Fruit fly (Drosophila melanogaster) whole organism, adult: Measurements from ENCODE around the gene RpS14b.

ENCODE experiments used
- CG11617 ChIP-seq: fragments of 200-800 bp; sonication (Bioruptor generic); optimal IDR thresholded peaks from 2 replicates; lab custom pipeline; 2017; ENCODE audit warnings: mild to moderate bottlenecking, missing biosample characterization, missing genetic modification reagents, missing genetic modification characterization
- CG12768 ChIP-seq: fragments of 200-800 bp; sonication (Bioruptor generic); optimal IDR thresholded peaks from 2 replicates; lab custom pipeline; 2017; ENCODE audit warnings: missing biosample characterization, missing genetic modification characterization, mild to moderate bottlenecking, moderate library complexity, missing genetic modification reagents
- CG14711 ChIP-seq: fragments of 200-800 bp; sonication (Bioruptor generic); optimal IDR thresholded peaks from 2 replicates; lab custom pipeline; 2018; ENCODE audit warnings: missing biosample characterization, mild to moderate bottlenecking, missing genetic modification characterization, moderate library complexity
- CG1620 ChIP-seq: fragments of 200-800 bp; sonication (Bioruptor generic); optimal IDR thresholded peaks from 2 replicates; lab custom pipeline; 2016; ENCODE audit warnings: missing biosample characterization, missing genetic modification characterization
- CG33017 ChIP-seq: fragments of 200-800 bp; sonication (Bioruptor generic); optimal IDR thresholded peaks from 2 replicates; lab custom pipeline; 2018; ENCODE audit warnings: missing biosample characterization, mild to moderate bottlenecking, missing genetic modification characterization, moderate library complexity
- CG5204 ChIP-seq: fragments of 200-800 bp; sonication (Bioruptor generic); optimal IDR thresholded peaks from 2 replicates; lab custom pipeline; 2016; ENCODE audit warnings: missing biosample characterization, missing genetic modification characterization
- CG7045 ChIP-seq: fragments of 200-800 bp; sonication (Bioruptor generic); optimal IDR thresholded peaks from 2 replicates; lab custom pipeline; 2017; ENCODE audit warnings: missing biosample characterization, mild to moderate bottlenecking, missing genetic modification characterization
- CG7101 ChIP-seq: fragments of 200-800 bp; sonication (Bioruptor generic); optimal IDR thresholded peaks from 2 replicates; lab custom pipeline; 2018; ENCODE audit warnings: missing biosample characterization, mild to moderate bottlenecking, missing genetic modification characterization, moderate library complexity
- Clk ChIP-seq: fragments of 200-800 bp; sonication (Bioruptor generic); optimal IDR thresholded peaks from 2 replicates; lab custom pipeline; 2017; ENCODE audit warnings: missing biosample characterization, missing genetic modification characterization
- Crg-1 ChIP-seq: fragments of 200-800 bp; sonication (Bioruptor generic); optimal IDR thresholded peaks from 2 replicates; lab custom pipeline; 2016; ENCODE audit warnings: missing biosample characterization, missing genetic modification characterization
- Hr96 ChIP-seq: fragments of 200-800 bp; sonication (Bioruptor generic); optimal IDR thresholded peaks from 2 replicates; lab custom pipeline; 2016; ENCODE audit warnings: missing biosample characterization, missing genetic modification characterization
- Mnt ChIP-seq: fragments of 200-800 bp; sonication (Bioruptor generic); optimal IDR thresholded peaks from 2 replicates; lab custom pipeline; 2016; ENCODE audit warnings: missing biosample characterization, mild to moderate bottlenecking, missing genetic modification characterization
- bab1 ChIP-seq: fragments of 200-800 bp; sonication (Bioruptor generic); optimal IDR thresholded peaks from 3 replicates; lab custom pipeline; 2019; ENCODE audit warnings: missing biosample characterization, mild to moderate bottlenecking, missing genetic modification characterization, moderate library complexity
- cic ChIP-seq: fragments of 200-800 bp; sonication (Bioruptor generic); optimal IDR thresholded peaks from 2 replicates; lab custom pipeline; 2017; ENCODE audit warnings: missing biosample characterization, mild to moderate bottlenecking, missing genetic modification characterization, moderate library complexity
- cnc ChIP-seq, 2 experiments: fragments of >200 bp; optimal IDR thresholded peaks; 2 replicates each; lab custom pipeline; 2017
- kay ChIP-seq: fragments of 200-800 bp; sonication (Bioruptor generic); peaks from one replicate; lab custom pipeline; 2016; ENCODE audit warnings: missing biosample characterization, missing genetic modification characterization, borderline replicate concordance
- ovo ChIP-seq: fragments of 200-800 bp; sonication (Bioruptor generic); optimal IDR thresholded peaks from 2 replicates; lab custom pipeline; 2016; ENCODE audit warnings: missing biosample characterization, missing genetic modification characterization
- pad ChIP-seq: fragments of 200-800 bp; sonication (Bioruptor generic); optimal IDR thresholded peaks from 3 replicates; lab custom pipeline; 2017; ENCODE audit warnings: missing biosample characterization, missing genetic modification characterization, mild to moderate bottlenecking, moderate library complexity, missing genetic modification reagents
- tj ChIP-seq: fragments of 200-800 bp; sonication (Bioruptor generic); optimal IDR thresholded peaks from 3 replicates; lab custom pipeline; 2017; ENCODE audit warnings: missing biosample characterization, mild to moderate bottlenecking, missing genetic modification characterization, moderate library complexity
- toe ChIP-seq: fragments of 200-800 bp; sonication (Bioruptor generic); optimal IDR thresholded peaks from 2 replicates; lab custom pipeline; 2016; ENCODE audit warnings: missing biosample characterization, missing genetic modification characterization

The RpS14b gene

DNA sequence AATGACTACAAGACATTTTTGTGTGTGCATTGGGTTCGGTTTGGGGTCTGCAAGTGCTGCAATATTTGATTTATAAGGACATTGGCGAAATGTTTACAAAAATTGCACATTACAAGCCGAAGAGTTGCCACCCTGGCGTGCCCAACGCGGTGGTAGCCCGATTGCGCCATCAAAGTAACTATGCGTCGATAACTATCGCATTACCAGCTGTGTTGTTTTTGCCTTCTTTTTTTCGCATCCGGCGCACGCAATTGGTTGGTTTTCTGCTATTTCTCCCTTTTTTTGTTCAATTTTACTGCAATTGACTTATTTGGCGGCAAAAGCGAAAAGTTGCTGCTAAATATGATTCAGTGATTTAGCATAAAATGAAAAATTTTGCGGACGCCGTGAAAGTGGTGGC is at the start of gene RpS14b:
Gene RpS14b (plus strand): TSS at position 220 of the 400 bp plus-strand sequence.
- TF ChIP-seq toe (GFP tag; lab: Kevin White, UChicago) (peak; percentile 24), Clk (GFP tag; lab: Kevin White, UChicago) (no peak), kay (GFP tag; lab: Kevin White, UChicago) (no peak), bab1 (GFP tag; lab: Kevin White, UChicago) (peak; percentile 94), CG12768 (peak; percentile 57), CG1620 (GFP tag; lab: Kevin White, UChicago) (peak; percentile 89), Mnt (peak; percentile 94), cnc (optimal IDR thresholded peaks at IDR 0.05; lab: Kevin White, UChicago) (no peak), tj (GFP tag; lab: Kevin White, UChicago) (peak; percentile 78), CG14711 (peak; percentile 75), pad (peak; percentile 73), CG7045 (GFP tag; lab: Kevin White, UChicago) (peak; percentile 44), Hr96 (peak; percentile 88), CG5204 (GFP tag; lab: Kevin White, UChicago) (no peak), ovo (GFP tag; lab: Kevin White, UChicago) (peak; percentile 89), Crg-1 (peak; percentile 83), cic (GFP tag; lab: Kevin White, UChicago) (peak; percentile 7), CG11617 (peak; percentile 94), CG33017 (peak; percentile 37), CG7101 (tag; lab: Kevin White, UChicago) (peak; percentile 88)

DNA sequence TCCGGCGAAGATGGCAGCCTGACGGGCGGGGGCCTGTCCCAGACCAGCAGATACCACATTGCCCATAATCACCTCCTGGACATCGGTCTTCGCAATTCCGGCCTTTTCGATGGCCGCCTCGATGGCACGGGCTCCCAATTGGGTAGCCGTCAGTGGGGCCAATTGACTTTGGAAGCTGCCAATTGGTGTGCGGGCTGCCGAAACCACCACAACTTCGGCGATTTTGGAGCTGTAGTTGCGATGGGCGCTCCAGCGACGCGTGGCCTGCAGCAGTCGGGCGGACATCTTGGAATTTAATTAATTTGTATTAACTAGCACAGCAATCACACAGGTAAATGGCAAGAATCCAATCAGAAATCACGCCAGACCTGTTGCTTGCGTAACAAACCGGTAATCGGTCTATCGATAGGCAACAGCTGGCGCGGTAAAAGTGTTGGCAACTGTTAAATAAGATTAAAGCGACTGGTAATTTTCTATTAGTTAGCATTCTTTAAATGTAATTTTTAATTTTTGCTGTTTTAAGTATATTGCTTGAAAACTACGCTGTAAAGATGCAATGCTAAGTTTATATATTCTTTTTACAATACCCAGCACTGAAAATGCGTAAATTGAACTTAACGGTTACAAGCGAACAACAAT is 46.2 kb upstream of the RpS14b start, which contains the start of gene Acat1:
Gene Acat1 (minus strand): TSS at position 400 of the 639 bp plus-strand sequence.
- TF ChIP-seq tj (GFP tag; lab: Kevin White, UChicago): peak; percentile 32
- no peak for TF ChIP-seq kay (GFP tag; lab: Kevin White, UChicago)
- peak; percentile 60 for TF ChIP-seq CG12768
- TF ChIP-seq CG14711: peak; percentile 85
- peak; percentile 92 for TF ChIP-seq bab1 (GFP tag; lab: Kevin White, UChicago)
- peak; percentile 38 for TF ChIP-seq CG7045 (GFP tag; lab: Kevin White, UChicago)
- peak; percentile 66 for TF ChIP-seq Mnt
- TF ChIP-seq CG5204 (GFP tag; lab: Kevin White, UChicago): peak; percentile 44
- peak; percentile 59 for TF ChIP-seq CG1620 (GFP tag; lab: Kevin White, UChicago)
- TF ChIP-seq pad: peak; percentile 63
- peak; percentile 84 for TF ChIP-seq CG7101 (tag; lab: Kevin White, UChicago)
- TF ChIP-seq cnc (optimal IDR thresholded peaks at IDR 0.05; lab: Kevin White, UChicago): no peak
- TF ChIP-seq CG33017: peak; percentile 35
- peak; percentile 5 for TF ChIP-seq cic (GFP tag; lab: Kevin White, UChicago)
- TF ChIP-seq CG11617: peak; percentile 69
- TF ChIP-seq Hr96: peak; percentile 66
- TF ChIP-seq ovo (GFP tag; lab: Kevin White, UChicago): peak; percentile 36
- TF ChIP-seq toe (GFP tag; lab: Kevin White, UChicago): peak; percentile 52
- TF ChIP-seq Clk (GFP tag; lab: Kevin White, UChicago): no peak
- peak; percentile 73 for TF ChIP-seq Crg-1

DNA sequence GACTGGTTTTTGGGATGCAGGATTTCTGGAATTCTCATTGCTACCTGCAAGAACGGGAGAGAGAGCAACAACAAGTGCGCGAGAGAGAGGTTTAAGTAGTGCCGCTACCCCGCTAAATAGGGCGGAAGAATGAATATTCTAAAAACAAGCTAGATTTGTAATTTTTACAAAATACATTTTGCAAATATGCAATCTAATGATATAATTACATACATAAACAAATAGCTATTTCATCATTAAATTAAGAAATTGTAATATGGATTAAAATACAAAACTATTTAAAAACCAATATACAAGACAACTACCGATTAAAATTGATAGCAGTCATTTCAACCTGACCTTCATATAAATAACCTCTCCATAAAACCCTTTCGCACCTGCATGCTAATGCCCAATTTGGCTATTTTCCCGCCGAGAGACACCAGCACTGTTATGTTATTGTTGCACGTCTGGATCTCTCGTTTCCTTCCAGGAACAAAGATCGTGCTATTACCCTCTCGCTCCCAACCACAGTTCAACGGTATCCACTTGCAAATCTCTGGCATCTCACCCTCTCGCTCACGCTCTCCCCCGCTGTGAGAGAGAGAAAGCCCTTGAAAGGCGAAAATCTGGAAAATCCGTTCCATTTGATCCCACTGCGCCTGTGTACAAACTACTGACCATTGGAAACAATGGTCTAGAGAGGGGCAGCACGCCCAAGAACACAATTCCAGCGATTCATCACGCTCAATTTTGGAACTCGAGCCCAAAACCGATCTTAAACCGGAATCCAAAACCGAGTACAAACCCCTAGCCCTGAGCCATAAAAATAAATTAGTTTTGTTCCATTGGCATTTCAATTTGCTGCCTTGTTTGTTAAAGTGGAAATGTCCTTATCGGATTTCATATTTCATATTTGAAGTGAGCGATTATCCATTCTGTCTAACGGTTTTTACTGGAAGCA is 42.8 kb upstream of the RpS14b start, which contains the start of gene Nek2:
Gene Nek2 (minus strand): TSS at position 51 of the 943 bp plus-strand sequence.
- peak; percentile 42 for TF ChIP-seq ovo (GFP tag; lab: Kevin White, UChicago)
- TF ChIP-seq pad: peak; percentile 93
- TF ChIP-seq bab1 (GFP tag; lab: Kevin White, UChicago): peak; percentile 34
- TF ChIP-seq CG14711: no peak

DNA sequence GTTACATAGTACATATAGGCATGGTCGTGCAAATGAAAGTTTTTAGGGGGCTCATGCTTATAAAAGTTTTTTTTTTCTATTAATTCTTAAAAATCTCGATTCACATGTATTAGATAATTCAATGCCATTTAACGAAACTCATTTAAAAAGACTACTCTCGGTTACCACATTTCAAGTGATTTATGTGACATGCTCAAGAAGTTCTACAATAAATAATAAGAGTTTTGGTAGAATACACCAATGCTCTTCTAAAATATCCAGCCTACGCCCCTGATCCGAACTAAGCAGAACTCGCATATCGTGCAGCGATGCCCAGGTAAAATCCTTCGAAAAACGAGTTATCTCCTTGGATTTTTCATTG is 42.2 kb upstream of the RpS14b start:
- TF ChIP-seq ovo (GFP tag; lab: Kevin White, UChicago) (no peak), pad (no peak), CG33017 (no peak), kay (GFP tag; lab: Kevin White, UChicago) (no peak), cic (GFP tag; lab: Kevin White, UChicago) (no peak), Hr96 (no peak), CG7045 (GFP tag; lab: Kevin White, UChicago) (no peak), CG14711 (no peak), CG7101 (tag; lab: Kevin White, UChicago) (peak; percentile 17), CG5204 (GFP tag; lab: Kevin White, UChicago) (no peak), CG1620 (GFP tag; lab: Kevin White, UChicago) (peak; percentile 17), cnc (optimal IDR thresholded peaks at IDR 0.05; lab: Kevin White, UChicago) (no peak), bab1 (GFP tag; lab: Kevin White, UChicago) (peak; percentile 18), Clk (GFP tag; lab: Kevin White, UChicago) (no peak), Mnt (no peak), CG11617 (no peak), toe (GFP tag; lab: Kevin White, UChicago) (no peak), CG12768 (no peak)

DNA sequence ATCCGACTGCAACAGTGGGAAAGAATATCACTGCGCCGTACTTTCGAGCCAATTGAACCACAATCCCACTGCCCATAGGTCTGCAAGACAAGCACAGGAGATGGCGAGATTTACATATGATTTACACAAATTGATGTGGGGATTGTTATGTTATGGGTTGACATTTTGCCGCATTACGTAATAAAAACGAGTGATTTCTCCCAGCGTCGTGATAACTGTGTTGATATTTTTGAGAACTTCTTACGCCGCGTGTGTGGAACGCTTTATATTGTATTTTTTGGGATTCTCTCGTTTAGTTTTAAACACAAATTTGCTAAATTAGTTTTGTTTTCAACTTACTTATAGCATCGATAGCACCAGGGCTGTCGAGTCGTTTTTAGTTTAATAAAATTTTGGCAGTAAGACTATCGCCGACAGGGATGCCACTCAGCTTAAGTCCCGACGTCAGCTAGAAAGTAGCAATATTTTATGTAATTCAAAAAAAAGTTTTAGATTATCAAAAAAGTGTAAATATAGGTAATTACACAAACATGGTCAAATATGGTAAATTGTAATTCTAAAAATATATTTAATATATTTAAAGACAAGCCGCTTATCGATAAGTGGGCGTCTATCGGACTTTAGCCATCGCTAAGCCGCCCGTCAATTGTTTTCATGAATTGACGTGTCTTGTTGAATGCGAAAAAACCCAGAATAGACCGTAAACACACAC is 41.1 kb upstream of the RpS14b start, which contains the start of the genes CG45089, ND-MNLL and p115:
Gene CG45089 (minus strand): TSS at position 388 of the 712 bp plus-strand sequence.
Gene ND-MNLL (minus strand): TSS at position 388 of the 712 bp plus-strand sequence.
Gene p115 (plus strand): TSS at position 621 of the 712 bp plus-strand sequence.
- TF ChIP-seq CG7101 (tag; lab: Kevin White, UChicago) (peak; percentile 76), CG12768 (no peak), pad (peak; percentile 46), CG1620 (GFP tag; lab: Kevin White, UChicago) (peak; percentile 81), Hr96 (peak; percentile 32), ovo (GFP tag; lab: Kevin White, UChicago) (peak; percentile 42), cnc (optimal IDR thresholded peaks at IDR 0.05; lab: Kevin White, UChicago) (no peak), toe (GFP tag; lab: Kevin White, UChicago) (peak; percentile 55), CG5204 (GFP tag; lab: Kevin White, UChicago) (peak; percentile 40), tj (GFP tag; lab: Kevin White, UChicago) (peak; percentile 61), Mnt (peak; percentile 75), Crg-1 (peak; percentile 44), CG14711 (peak; percentile 96), CG33017 (no peak), cic (GFP tag; lab: Kevin White, UChicago) (no peak), CG11617 (peak; percentile 67), CG7045 (GFP tag; lab: Kevin White, UChicago) (peak; percentile 11), kay (GFP tag; lab: Kevin White, UChicago) (no peak), Clk (GFP tag; lab: Kevin White, UChicago) (no peak), bab1 (GFP tag; lab: Kevin White, UChicago) (peak; percentile 80)
